Worm (Caenorhabditis elegans): ENCODE measurements around the gene K04C2.3.

- TF ChIP-seq rpc-1 (optimal IDR thresholded peaks at IDR 0.05) (no peak), rpc-1 (tag; optimal IDR thresholded peaks at IDR 0.05) (no peak), die-1 (tag; optimal IDR thresholded peaks at IDR 0.05) (no peak), F55B11.4 (tag; optimal IDR thresholded peaks at IDR 0.05; ENCODE audit: borderline replicate concordance, insufficient read depth) (no peak)
Observed at ce11 chrIII:6848654-6849204, 24.2 kb upstream of the K04C2.3 start, which contains the start of gene dhhc-5.
